Worm (Caenorhabditis elegans) whole organism, young adult: ENCODE data around the gene R186.8.

Experiments used
- C17E4.6 ChIP-seq: fragments of 200-800 bp; sonication (Bioruptor generic); IDR thresholded peaks from 2 replicates; pipeline ENCODE4 v1.3.6; 2022; ENCODE audit warnings: missing genetic modification reagents, missing genetic modification characterization, missing compliant biosample characterization
- F39B2.1 ChIP-seq: fragments of 200-800 bp; sonication (Bioruptor generic); IDR thresholded peaks from 2 replicates; pipeline ENCODE4 v1.3.6; 2022; ENCODE audit warnings: missing genetic modification reagents, missing genetic modification characterization, missing compliant biosample characterization
- F52B5.7 ChIP-seq: sonication (generic microtip); optimal IDR thresholded peaks from 2 replicates; lab custom pipeline; 2016; ENCODE audit warnings: mild to moderate bottlenecking, missing genetic modification characterization, missing compliant biosample characterization
- F55B11.4 ChIP-seq: sonication (generic microtip); optimal IDR thresholded peaks from 2 replicates; lab custom pipeline; 2016; ENCODE audit warnings: missing compliant biosample characterization, missing genetic modification characterization, borderline replicate concordance; ENCODE audit not compliant: insufficient read depth
- K12H6.12 ChIP-seq: fragments of 200-800 bp; sonication (Bioruptor generic); optimal IDR thresholded peaks from 2 replicates; lab custom pipeline; 2018; ENCODE audit warnings: mild to moderate bottlenecking, missing genetic modification characterization, missing compliant biosample characterization
- Y79H2A.3 ChIP-seq: fragments of 200-800 bp; sonication (Bioruptor generic); conservative IDR thresholded peaks from 2 replicates; pipeline ENCODE4 v1.3.6; 2022; ENCODE audit warnings: missing genetic modification reagents, missing genetic modification characterization, missing compliant biosample characterization
- ccch-3 ChIP-seq: fragments of 200-800 bp; sonication (Bioruptor generic); optimal IDR thresholded peaks from 2 replicates; lab custom pipeline; 2018; ENCODE audit warnings: mild to moderate bottlenecking, missing genetic modification characterization, missing compliant biosample characterization
- cebp-1 ChIP-seq, 2 experiments: fragments of 200-800 bp in 1 of 2; sonication (Bioruptor generic) in 1 of 2; sonication (generic microtip) in 1 of 2; IDR thresholded peaks in 1 of 2; optimal IDR thresholded peaks in 1 of 2; 2 replicates each; pipeline versions ENCODE4 v1.3.6 to Lab custom; 2017 to 2022; ENCODE audit warnings: missing compliant biosample characterization in 2 of 2, missing genetic modification characterization in 2 of 2, mild to moderate bottlenecking in 1 of 2, missing genetic modification reagents in 1 of 2, moderate library complexity in 1 of 2
- cebp-2 ChIP-seq: fragments of 200-800 bp; sonication (Bioruptor generic); IDR thresholded peaks from 2 replicates; pipeline ENCODE4 v1.3.6; 2022; ENCODE audit warnings: missing genetic modification characterization, missing compliant biosample characterization
- ceh-27 ChIP-seq: fragments of 200-800 bp; sonication (Bioruptor generic); optimal IDR thresholded peaks from 2 replicates; lab custom pipeline; 2018; ENCODE audit warnings: mild to moderate bottlenecking, missing genetic modification characterization, moderate library complexity, missing compliant biosample characterization
- dpff-1 ChIP-seq: sonication (generic microtip); optimal IDR thresholded peaks from 2 replicates; lab custom pipeline; 2017; ENCODE audit warnings: mild to moderate bottlenecking, missing genetic modification characterization, missing compliant biosample characterization
- dpl-1 ChIP-seq: fragments of 150-350 bp; optimal IDR thresholded peaks from 2 replicates; lab custom pipeline; 2014; ENCODE audit warnings: missing biosample characterization, missing genetic modification reagents, missing genetic modification characterization
- efl-1 ChIP-seq: fragments of 150-350 bp; optimal IDR thresholded peaks from 2 replicates; lab custom pipeline; 2014; ENCODE audit warnings: missing biosample characterization, missing genetic modification reagents, missing genetic modification characterization
- egl-18 ChIP-seq: fragments of 200-800 bp; sonication (Bioruptor generic); IDR thresholded peaks from 2 replicates; pipeline ENCODE4 v1.3.6; 2022; ENCODE audit warnings: missing genetic modification reagents, missing genetic modification characterization, missing compliant biosample characterization
- ets-4 ChIP-seq: fragments of 200-800 bp; sonication (Bioruptor generic); optimal IDR thresholded peaks from 2 replicates; lab custom pipeline; 2018; ENCODE audit warnings: mild to moderate bottlenecking, missing genetic modification characterization, missing compliant biosample characterization
- gei-17 ChIP-seq: fragments of 200-800 bp; sonication (Bioruptor generic); optimal IDR thresholded peaks from 2 replicates; lab custom pipeline; 2018; ENCODE audit warnings: mild to moderate bottlenecking, missing genetic modification characterization, missing compliant biosample characterization
- hlh-26 ChIP-seq: fragments of 200-800 bp; sonication (Bioruptor generic); conservative IDR thresholded peaks from 2 replicates; pipeline ENCODE4 v1.3.6; 2022; ENCODE audit warnings: missing genetic modification reagents, missing genetic modification characterization, missing compliant biosample characterization
- hmg-1.2 ChIP-seq: fragments of 200-800 bp; sonication (Bioruptor generic); IDR thresholded peaks from 2 replicates; pipeline ENCODE4 v1.3.6; 2022; ENCODE audit warnings: missing genetic modification reagents, missing genetic modification characterization, missing compliant biosample characterization
- hmg-20 ChIP-seq: fragments of 200-800 bp; sonication (Bioruptor generic); IDR thresholded peaks from 2 replicates; pipeline ENCODE4 v1.3.6; 2022; ENCODE audit warnings: missing genetic modification reagents, missing genetic modification characterization, missing compliant biosample characterization
- lin-35 ChIP-seq, 3 experiments: fragments of 150-350 bp in 2 of 3; sonication (generic microtip) in 1 of 3; optimal IDR thresholded peaks; 2 replicates each; lab custom pipeline; 2014 to 2018; ENCODE audit warnings: missing biosample characterization in 3 of 3, missing genetic modification characterization in 3 of 3, missing genetic modification reagents in 3 of 3
- lin-54 ChIP-seq: fragments of 200-800 bp; sonication (Bioruptor generic); optimal IDR thresholded peaks from 2 replicates; lab custom pipeline; 2018; ENCODE audit warnings: mild to moderate bottlenecking, missing genetic modification characterization, missing compliant biosample characterization
- lir-1 ChIP-seq: fragments of 200-800 bp; sonication (Bioruptor generic); conservative IDR thresholded peaks from 2 replicates; pipeline ENCODE4 v1.3.6; 2022; ENCODE audit warnings: missing genetic modification reagents, missing genetic modification characterization, missing compliant biosample characterization
- lsl-1 ChIP-seq: fragments of 200-800 bp; sonication (Bioruptor generic); optimal IDR thresholded peaks from 2 replicates; lab custom pipeline; 2018; ENCODE audit warnings: mild to moderate bottlenecking, missing genetic modification characterization, moderate library complexity, missing compliant biosample characterization
- lsy-27 ChIP-seq: sonication (generic microtip); optimal IDR thresholded peaks from 2 replicates; lab custom pipeline; 2017; ENCODE audit warnings: missing genetic modification characterization, mild to moderate bottlenecking, missing compliant biosample characterization, antibody characterized with exemption, missing genotype, borderline replicate concordance; ENCODE audit not compliant: insufficient read depth
- mcd-1 ChIP-seq: fragments of 200-800 bp; sonication (Bioruptor generic); IDR thresholded peaks from 2 replicates; pipeline ENCODE4 v1.3.6; 2022; ENCODE audit warnings: missing genetic modification reagents, missing genetic modification characterization, missing compliant biosample characterization
- mxl-1 ChIP-seq: sonication (generic microtip); optimal IDR thresholded peaks from 2 replicates; lab custom pipeline; 2016; ENCODE audit warnings: missing genetic modification characterization, missing compliant biosample characterization
- nhr-120 ChIP-seq: fragments of 200-800 bp; sonication (Bioruptor generic); IDR thresholded peaks from 2 replicates; pipeline ENCODE4 v1.3.6; 2022; ENCODE audit warnings: missing genetic modification characterization, missing compliant biosample characterization
- nhr-80 ChIP-seq: sonication (generic microtip); optimal IDR thresholded peaks from 2 replicates; lab custom pipeline; 2016; ENCODE audit warnings: missing genetic modification characterization, missing compliant biosample characterization
- rcor-1 ChIP-seq: fragments of 200-800 bp; sonication (Bioruptor generic); IDR thresholded peaks from 2 replicates; pipeline ENCODE4 v1.3.6; 2022; ENCODE audit warnings: missing genetic modification reagents, missing genetic modification characterization, missing compliant biosample characterization
- repo-1 ChIP-seq: sonication (generic microtip); optimal IDR thresholded peaks from 2 replicates; lab custom pipeline; 2017; ENCODE audit warnings: mild to moderate bottlenecking, missing genetic modification characterization, missing compliant biosample characterization
- rpc-1 ChIP-seq, 2 experiments: fragments of 150-350 bp in 1 of 2; sonication (generic microtip) in 1 of 2; optimal IDR thresholded peaks; 2 replicates each; lab custom pipeline; 2014 to 2018; ENCODE audit warnings: missing biosample characterization in 1 of 2, missing genetic modification characterization in 1 of 2, missing genetic modification reagents in 1 of 2, missing genotype in 1 of 2
- sdz-38 ChIP-seq: sonication (generic microtip); optimal IDR thresholded peaks from 2 replicates; lab custom pipeline; 2016; ENCODE audit warnings: missing genotype, missing genetic modification characterization, missing compliant biosample characterization
- sea-2 ChIP-seq: fragments of 200-800 bp; sonication (Bioruptor generic); IDR thresholded peaks from 2 replicates; pipeline ENCODE4 v1.3.6; 2022; ENCODE audit warnings: missing genetic modification characterization, missing compliant biosample characterization
- snpc-3.4 ChIP-seq: sonication (generic microtip); optimal IDR thresholded peaks from 2 replicates; lab custom pipeline; 2017; ENCODE audit warnings: missing genetic modification characterization, mild to moderate bottlenecking, missing compliant biosample characterization, antibody characterized with exemption, moderate library complexity, missing genotype, missing genetic modification reagents
- sptf-2 ChIP-seq: fragments of 200-800 bp; sonication (Bioruptor generic); optimal IDR thresholded peaks from 2 replicates; lab custom pipeline; 2018; ENCODE audit warnings: mild to moderate bottlenecking, missing genetic modification characterization, missing compliant biosample characterization
- tbp1 ChIP-seq: fragments of 200-800 bp; sonication (Bioruptor generic); optimal IDR thresholded peaks from 2 replicates; lab custom pipeline; 2018; ENCODE audit warnings: mild to moderate bottlenecking, missing genetic modification characterization, missing compliant biosample characterization
- ztf-26 ChIP-seq: sonication (generic microtip); optimal IDR thresholded peaks from 2 replicates; lab custom pipeline; 2017; ENCODE audit warnings: missing genetic modification characterization, missing compliant biosample characterization
- ztf-28 ChIP-seq: fragments of 200-800 bp; sonication (Bioruptor generic); IDR thresholded peaks from 2 replicates; pipeline ENCODE4 v1.3.6; 2022; ENCODE audit warnings: missing genetic modification reagents, missing genetic modification characterization, missing compliant biosample characterization
- ztf-3 ChIP-seq: fragments of 200-800 bp; sonication (Bioruptor generic); optimal IDR thresholded peaks from 2 replicates; lab custom pipeline; 2018; ENCODE audit warnings: mild to moderate bottlenecking, missing genetic modification characterization, missing compliant biosample characterization

R186.8 gene

ce11 chrV:12974047-12974446, 6.3 kb upstream of the R186.8 start:
- TF ChIP-seq lsy-27 (tag; lab: Kevin White, UChicago): no peak
- TF ChIP-seq rcor-1 (GFP tag; lab: Robert Waterston, UW): no peak
- TF ChIP-seq ztf-3 (GFP tag; lab: Kevin White, UChicago): no peak
- TF ChIP-seq cebp-1 (GFP tag; IDR thresholded peaks at IDR 0.05; lab: Robert Waterston, UW): no peak
- no peak for TF ChIP-seq cebp-1 (tag; optimal IDR thresholded peaks at IDR 0.05; lab: Kevin White, UChicago)
- no peak for TF ChIP-seq sptf-2

- no peak for TF ChIP-seq C17E4.6 (GFP tag; lab: Robert Waterston, UW)
- peak; percentile 6 for TF ChIP-seq dpl-1
- TF ChIP-seq cebp-2: no peak
- peak in 1 of 3 experiments; percentile 63 for TF ChIP-seq lin-35 (GFP tag; optimal IDR thresholded peaks at IDR 0.05; lab: Kevin White, UChicago)
- TF ChIP-seq efl-1 (GFP tag; lab: Kevin White, UChicago): peak; percentile 32
- peak; percentile 42; the same call in 1 of the 2 replicates for TF ChIP-seq mcd-1 (GFP tag; lab: Robert Waterston, UW)
- TF ChIP-seq hmg-1.2: peak; percentile 26; the same call in 1 of the 2 replicates
Measured at ce11 chrV:12970575-12971160, 2.9 kb upstream of the R186.8 start, which contains the start of gene pnn-1. TSS of gene pnn-1 (plus strand) at chrV:12971110.

ce11 chrV:12968555-12968954, 773 bp upstream of the R186.8 start, which contains the start of gene lin-46:
TSS of gene lin-46 (plus strand) at chrV:12968855.
- no peak for TF ChIP-seq ceh-27
- TF ChIP-seq F52B5.7 (tag; lab: Kevin White, UChicago): no peak

- TF ChIP-seq hmg-20 (no peak), lir-1 (GFP tag; lab: Robert Waterston, UW) (no peak), gei-17 (no peak), snpc-3.4 (tag; lab: Kevin White, UChicago) (no peak), nhr-120 (GFP tag; lab: Robert Waterston, UW) (no peak), dpff-1 (tag; lab: Kevin White, UChicago) (no peak), Y79H2A.3 (GFP tag; lab: Robert Waterston, UW) (no peak), F55B11.4 (no peak), hlh-26 (GFP tag; lab: Robert Waterston, UW) (no peak), egl-18 (GFP tag; lab: Robert Waterston, UW) (no peak), sptf-2 (no peak), rpc-1 (optimal IDR thresholded peaks at IDR 0.05; lab: Kevin White, UChicago) (no peak), rpc-1 (tag; optimal IDR thresholded peaks at IDR 0.05; lab: Kevin White, UChicago) (no peak), ztf-26 (tag; lab: Kevin White, UChicago) (no peak), sdz-38 (tag; lab: Kevin White, UChicago) (no peak)
Measured at ce11 chrV:12967110-12967509, 672 bp downstream of the R186.8 start, which contains the start of gene R186.3. TSS of gene R186.3 (minus strand) at chrV:12967210.

ce11 chrV:12964076-12964475, 3.7 kb downstream of the R186.8 start, which contains the start of gene srd-35:
TSS of gene srd-35 (plus strand) at chrV:12964376.
- TF ChIP-seq F39B2.1 (GFP tag; lab: Robert Waterston, UW) (no peak), mxl-1 (no peak), repo-1 (tag; lab: Kevin White, UChicago) (no peak), lsl-1 (GFP tag; lab: Kevin White, UChicago) (no peak), ztf-28 (no peak), ccch-3 (no peak), tbp1 (no peak), F55B11.4 (no peak), K12H6.12 (tag; lab: Kevin White, UChicago) (no peak), nhr-80 (tag; lab: Kevin White, UChicago) (no peak), lin-54 (no peak), ets-4 (GFP tag; lab: Kevin White, UChicago) (no peak), sea-2 (GFP tag; lab: Robert Waterston, UW) (no peak)
